Fruit fly (Drosophila melanogaster): ENCODE data around the gene CG7309.

The CG7309 gene

DNA sequence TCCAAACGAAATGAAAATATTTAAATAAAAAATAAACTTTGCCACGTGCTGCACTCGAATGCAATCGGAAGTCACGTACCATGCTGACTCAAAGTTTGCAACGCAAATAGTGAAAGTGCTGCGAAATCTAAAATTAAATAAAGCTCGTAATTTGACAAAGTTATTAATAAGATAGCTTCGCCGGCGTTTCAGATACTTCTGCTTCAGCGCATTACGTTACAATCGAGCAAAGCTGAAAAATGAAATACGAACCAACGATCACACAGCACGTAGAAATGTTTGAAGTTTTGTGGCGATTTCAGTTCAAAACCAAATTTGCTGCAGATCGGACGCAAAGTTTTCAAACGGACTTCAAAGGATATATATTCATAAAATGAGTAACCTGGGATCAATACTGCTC, 38.8 kb downstream of the CG7309 start, which contains the start of gene CG12517:
Gene CG12517 (plus strand): TSS at position 301 of the 400 bp plus-strand sequence.
- TF ChIP-seq CG8159 (tag; optimal IDR thresholded peaks at IDR 0.05) (no peak), Snoo (tag; optimal IDR thresholded peaks at IDR 0.05) (no peak), CG4496 (GFP tag; IDR thresholded peaks at IDR 0.05) (no peak), CG32121 (GFP tag; IDR thresholded peaks at IDR 0.05) (no peak), CG10348 (GFP tag; IDR thresholded peaks at IDR 0.05) (no peak)

dm6 chr2L:10858064-10859047, 50.3 kb downstream of the CG7309 start, which contains the start of the genes aurB and Stam:
Gene aurB, minus strand, starts transcription at chr2L:10858094.
Gene Stam, plus strand, starts transcription at chr2L:10858536.
- TF ChIP-seq CG12605 (GFP tag; IDR thresholded peaks at IDR 0.05) (0 out of 2 replicates have a peak, but pooled peaks have one; percentile 17), Snoo (tag; optimal IDR thresholded peaks at IDR 0.05) (peak; percentile 5), Pif1A (GFP tag; optimal IDR thresholded peaks at IDR 0.05) (no peak), CG4496 (GFP tag; IDR thresholded peaks at IDR 0.05) (0 out of 3 replicates have a peak, but pooled peaks have one; percentile 21), CG15710 (tag; optimal IDR thresholded peaks at IDR 0.05) (peak; percentile 63), CG13204 (GFP tag; optimal IDR thresholded peaks at IDR 0.05) (no peak), Ets98B (GFP tag; IDR thresholded peaks at IDR 0.05) (peak; percentile 29), gl (tag; optimal IDR thresholded peaks at IDR 0.05) (no peak), EcR (GFP tag; optimal IDR thresholded peaks at IDR 0.05) (peak; percentile 71), CG8159 (tag; optimal IDR thresholded peaks at IDR 0.05) (peak; percentile 55), CG10348 (GFP tag; IDR thresholded peaks at IDR 0.05) (no peak), fd96Ca (GFP tag; IDR thresholded peaks at IDR 0.05) (no peak), CG14655 (GFP tag; optimal IDR thresholded peaks at IDR 0.05) (no peak), CG9948 (tag; optimal IDR thresholded peaks at IDR 0.05) (peak; percentile 45), D1 (tag; optimal IDR thresholded peaks at IDR 0.05) (no peak), rn (GFP tag; IDR thresholded peaks at IDR 0.05) (no peak), CG17806 (tag; optimal IDR thresholded peaks at IDR 0.05) (peak; percentile 37), Pif1B (GFP tag; optimal IDR thresholded peaks at IDR 0.05) (no peak), CG32121 (GFP tag; IDR thresholded peaks at IDR 0.05) (peak; percentile 48; the same call in 1 of the 2 replicates), CG8301 (tag; optimal IDR thresholded peaks at IDR 0.05) (peak; percentile 16), CG34367 (tag; optimal IDR thresholded peaks at IDR 0.05) (peak; percentile 22)

DNA sequence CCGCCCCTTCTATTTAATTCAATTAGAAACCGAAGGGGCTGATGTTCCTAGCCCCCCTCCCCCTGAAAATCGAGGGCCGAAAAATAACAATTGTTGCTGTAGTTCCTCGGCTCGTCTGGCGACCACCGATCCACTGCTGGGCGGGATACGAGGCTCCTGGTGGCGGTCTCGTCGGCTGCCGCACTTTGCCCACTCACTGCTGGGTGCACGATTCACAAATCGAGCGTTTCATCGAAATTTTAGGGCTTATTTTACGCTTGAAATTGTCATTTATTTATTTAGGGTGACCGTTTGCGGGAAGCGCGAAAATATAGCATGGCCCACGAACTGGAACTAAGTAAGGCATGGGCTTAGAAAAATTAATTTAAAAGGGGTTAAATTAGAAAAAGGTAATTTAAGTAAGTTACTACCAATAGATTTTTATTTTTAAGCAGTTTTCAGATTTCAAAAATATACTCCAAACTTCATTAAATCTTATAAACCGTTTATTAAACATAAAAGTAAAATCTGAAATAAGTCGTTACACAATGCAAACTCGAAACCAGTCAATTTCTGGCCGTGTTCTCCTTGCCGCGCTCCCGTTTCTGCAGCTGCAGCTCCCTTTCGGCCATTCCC, 52.3 kb downstream of the CG7309 start, which contains the start of gene Dnz1:
Gene Dnz1 (minus strand): TSS at position 317 of the 615 bp plus-strand sequence.
- no peak for TF ChIP-seq CG34367 (tag; optimal IDR thresholded peaks at IDR 0.05)
- no peak for TF ChIP-seq Pif1B (GFP tag; optimal IDR thresholded peaks at IDR 0.05)
- no peak for TF ChIP-seq CG12605 (GFP tag; IDR thresholded peaks at IDR 0.05)
- no peak for TF ChIP-seq CG13204 (GFP tag; optimal IDR thresholded peaks at IDR 0.05)
- TF ChIP-seq CG8301 (tag; optimal IDR thresholded peaks at IDR 0.05), result peak; percentile 16
- peak; percentile 8 for TF ChIP-seq Snoo (tag; optimal IDR thresholded peaks at IDR 0.05)
- TF ChIP-seq CG8159 (tag; optimal IDR thresholded peaks at IDR 0.05), result peak; percentile 58
- peak; percentile 7 for TF ChIP-seq CG15710 (tag; optimal IDR thresholded peaks at IDR 0.05)
- TF ChIP-seq CG17806 (tag; optimal IDR thresholded peaks at IDR 0.05), result peak; percentile 15
- peak; percentile 30 for TF ChIP-seq CG9948 (tag; optimal IDR thresholded peaks at IDR 0.05)
- no peak for TF ChIP-seq Pif1A (GFP tag; optimal IDR thresholded peaks at IDR 0.05)
- TF ChIP-seq rn (GFP tag; IDR thresholded peaks at IDR 0.05), result no peak
- TF ChIP-seq Ets98B (GFP tag; IDR thresholded peaks at IDR 0.05), result 0 out of 2 replicates have a peak, but pooled peaks have one; percentile 5
- peak; percentile 44 for TF ChIP-seq CG32121 (GFP tag; IDR thresholded peaks at IDR 0.05)
